Fruit fly (Drosophila melanogaster) S2 (cell line): Measurements from ENCODE around the gene CG34307.

Experiments
- CG8478 ChIP-seq: fragments of >200 bp; optimal IDR thresholded peaks from 2 replicates; lab custom pipeline; 2018
- CTCF ChIP-seq, 2 experiments: fragments of >200 bp; optimal IDR thresholded peaks; 2 replicates each; lab custom pipeline; 2018

- no peak for TF ChIP-seq CTCF (optimal IDR thresholded peaks at IDR 0.05; lab: Kevin White, UChicago)
- no peak for TF ChIP-seq CG8478
Measured at dm6 chr3R:11869675-11870074, 27.7 kb upstream of the CG34307 start.
